Fruit fly (Drosophila melanogaster) whole organism, adult: ENCODE results near the gene CG31517.

Experiments used
- CG12768 ChIP-seq: fragments of 200-800 bp; sonication (Bioruptor generic); optimal IDR thresholded peaks from 2 replicates; lab custom pipeline; 2017; ENCODE audit warnings: missing biosample characterization, missing genetic modification characterization, mild to moderate bottlenecking, moderate library complexity, missing genetic modification reagents
- CG1620 ChIP-seq: fragments of 200-800 bp; sonication (Bioruptor generic); optimal IDR thresholded peaks from 2 replicates; lab custom pipeline; 2016; ENCODE audit warnings: missing biosample characterization, missing genetic modification characterization

dm6 chr3R:13958582-13958981, 10.4 kb downstream of the CG31517 start, which contains the start of gene Ipp:
- no peak for TF ChIP-seq CG12768 (GFP tag; lab: Kevin White, UChicago)
- no peak for TF ChIP-seq CG1620
